Fruit fly (Drosophila melanogaster) S2 (cell line): ENCODE measurements around the gene Dlip1.

Experiments used
- CG8478 ChIP-seq: fragments of >200 bp; optimal IDR thresholded peaks from 2 replicates; lab custom pipeline; 2018
- CTCF ChIP-seq, 2 experiments: fragments of >200 bp; optimal IDR thresholded peaks; 2 replicates each; lab custom pipeline; 2018

DNA sequence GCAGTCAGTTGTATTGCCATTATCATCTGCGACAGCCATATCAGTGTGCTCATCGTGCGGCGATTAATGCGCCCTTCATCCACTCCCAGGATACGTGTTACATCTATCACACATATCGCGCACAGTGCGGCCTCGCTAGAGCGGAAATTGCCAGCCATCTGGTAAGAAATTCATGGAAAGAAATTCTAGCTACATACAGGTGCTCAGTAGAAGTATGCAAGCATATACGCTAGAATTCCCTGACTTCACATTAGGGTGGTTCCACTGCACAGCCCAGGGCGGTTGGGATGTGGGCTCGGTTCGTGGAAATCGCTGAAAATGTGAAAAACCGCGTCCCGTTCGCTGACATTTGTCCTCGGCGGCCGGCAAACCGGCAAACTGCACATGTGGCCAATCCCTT lies 17.2 kb upstream of the Dlip1 start:
- TF ChIP-seq CG8478 (lab: Kevin White, UChicago) (no peak), CTCF (optimal IDR thresholded peaks at IDR 0.05; lab: Kevin White, UChicago) (no peak)
